Worm (Caenorhabditis elegans): ENCODE measurements around the gene fut-8.
A peak's percentile ranks its signal among the peaks of the same experiment; 100 is the strongest.

fut-8 gene

ce11 chrV:5991490-5992069 is 1.3 kb upstream of the fut-8 start:
- TF ChIP-seq zip-8 (tag; optimal IDR thresholded peaks at IDR 0.05) (no peak), bed-3 (GFP tag; optimal IDR thresholded peaks at IDR 0.05) (no peak), flh-1 (GFP tag; optimal IDR thresholded peaks at IDR 0.05) (no peak), M03D4.4 (tag; optimal IDR thresholded peaks at IDR 0.05) (no peak), tbx-8 (GFP tag; optimal IDR thresholded peaks at IDR 0.05) (no peak), lin-32 (GFP tag; optimal IDR thresholded peaks at IDR 0.05) (no peak), blmp-1 (tag; optimal IDR thresholded peaks at IDR 0.05) (no peak), unc-62 (GFP tag; optimal IDR thresholded peaks at IDR 0.05) (peak; percentile 93), snpc-4 (tag; optimal IDR thresholded peaks at IDR 0.05) (no peak), mls-2 (tag; optimal IDR thresholded peaks at IDR 0.05) (no peak), ztf-11 (tag; optimal IDR thresholded peaks at IDR 0.05) (no peak), nhr-76 (tag; optimal IDR thresholded peaks at IDR 0.05) (no peak), sem-2 (GFP tag; optimal IDR thresholded peaks at IDR 0.05) (no peak), elt-1 (tag; optimal IDR thresholded peaks at IDR 0.05; ENCODE audit: borderline replicate concordance, insufficient read depth) (no peak), nhr-28 (tag; optimal IDR thresholded peaks at IDR 0.05) (no peak), nhr-12 (tag; optimal IDR thresholded peaks at IDR 0.05) (no peak), unc-39 (tag; optimal IDR thresholded peaks at IDR 0.05) (no peak), lsy-2 (tag; optimal IDR thresholded peaks at IDR 0.05) (peak; percentile 15), unc-120 (tag; optimal IDR thresholded peaks at IDR 0.05; ENCODE audit: poor library complexity, severe bottlenecking) (peak; percentile 89), sptf-1 (tag; optimal IDR thresholded peaks at IDR 0.05) (no peak), nhr-2 (tag; optimal IDR thresholded peaks at IDR 0.05) (no peak), nhr-237 (tag; optimal IDR thresholded peaks at IDR 0.05) (no peak), ceh-43 (GFP tag; optimal IDR thresholded peaks at IDR 0.05) (no peak), ces-1 (GFP tag; optimal IDR thresholded peaks at IDR 0.05) (peak; percentile 80), mab-5 (tag; optimal IDR thresholded peaks at IDR 0.05) (no peak), hlh-1 (tag; optimal IDR thresholded peaks at IDR 0.05) (peak; percentile 73), mep-1 (tag; optimal IDR thresholded peaks at IDR 0.05) (peak; percentile 36), drap-1 (GFP tag; optimal IDR thresholded peaks at IDR 0.05) (no peak), cnd-1 (tag; optimal IDR thresholded peaks at IDR 0.05) (no peak), elt-3 (tag; optimal IDR thresholded peaks at IDR 0.05) (no peak), ceh-39 (tag; optimal IDR thresholded peaks at IDR 0.05) (no peak), ceh-83 (GFP tag; optimal IDR thresholded peaks at IDR 0.05) (no peak), pha-4 (tag; optimal IDR thresholded peaks at IDR 0.05) (no peak), ham-2 (GFP tag; optimal IDR thresholded peaks at IDR 0.05) (no peak), lin-13 (tag; optimal IDR thresholded peaks at IDR 0.05) (no peak)

DNA sequence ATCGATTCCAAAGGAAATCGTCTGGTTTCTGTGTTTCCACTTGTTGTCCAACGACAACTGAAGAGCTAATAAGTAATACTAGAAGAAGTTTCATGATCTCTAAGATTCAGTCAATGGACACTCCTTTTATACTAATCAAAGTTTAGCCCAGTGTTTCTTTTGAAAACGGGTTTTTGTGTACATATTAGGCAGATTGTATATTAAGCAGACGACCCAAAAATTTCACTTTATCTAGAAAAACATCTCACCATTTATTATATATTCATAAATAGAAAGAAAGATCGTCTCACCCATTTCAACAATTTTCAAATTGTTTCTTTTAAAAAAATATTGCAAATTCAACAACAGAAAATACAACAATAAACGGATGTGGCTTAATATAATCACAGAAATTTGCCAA is 3.5 kb downstream of the fut-8 start, which contains the start of gene C10F3.7:
Gene C10F3.7 (minus strand): TSS at position 101 of the 400 bp plus-strand sequence.
- no peak for TF ChIP-seq hlh-1 (tag; optimal IDR thresholded peaks at IDR 0.05)
- no peak for TF ChIP-seq snpc-4 (tag; optimal IDR thresholded peaks at IDR 0.05)
- TF ChIP-seq cnd-1 (tag; optimal IDR thresholded peaks at IDR 0.05): no peak
- no peak for TF ChIP-seq sem-2 (GFP tag; optimal IDR thresholded peaks at IDR 0.05)
- no peak for TF ChIP-seq zip-8 (tag; optimal IDR thresholded peaks at IDR 0.05)
- TF ChIP-seq ceh-83 (GFP tag; optimal IDR thresholded peaks at IDR 0.05): no peak
- TF ChIP-seq pha-4 (tag; optimal IDR thresholded peaks at IDR 0.05): no peak
- TF ChIP-seq unc-62 (GFP tag; optimal IDR thresholded peaks at IDR 0.05): no peak
- TF ChIP-seq nhr-76 (tag; optimal IDR thresholded peaks at IDR 0.05): no peak
- no peak for TF ChIP-seq unc-120 (tag; optimal IDR thresholded peaks at IDR 0.05; ENCODE audit: poor library complexity, severe bottlenecking)
- no peak for TF ChIP-seq unc-39 (tag; optimal IDR thresholded peaks at IDR 0.05)

- no peak for TF ChIP-seq hlh-1 (tag; optimal IDR thresholded peaks at IDR 0.05)
These were observed 6.0 kb downstream of the fut-8 start for ce11 chrV:5984244-5984643.

DNA sequence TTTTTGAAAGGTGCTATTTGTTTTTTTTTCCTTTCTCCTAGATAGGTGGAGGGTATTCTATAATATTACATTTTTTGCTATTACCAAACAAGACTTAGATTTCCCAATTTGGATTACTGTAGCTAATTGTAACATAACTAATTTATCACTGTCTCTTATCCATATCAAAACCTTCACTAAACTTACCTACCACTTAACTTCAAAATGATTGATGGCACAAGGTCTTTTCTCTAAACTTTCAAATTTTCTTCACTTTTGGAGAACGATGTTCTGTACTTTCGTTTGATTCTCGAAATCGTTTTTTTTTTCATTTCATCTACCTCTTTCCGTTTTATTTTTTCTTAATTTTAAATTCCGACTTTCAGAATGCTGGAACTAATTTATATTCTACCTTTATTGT is 6.9 kb downstream of the fut-8 start, which contains the start of gene dhs-16:
Gene dhs-16 (plus strand): TSS at position 366 of the 400 bp plus-strand sequence.
- TF ChIP-seq ceh-43 (GFP tag; optimal IDR thresholded peaks at IDR 0.05) (no peak), elt-1 (tag; optimal IDR thresholded peaks at IDR 0.05; ENCODE audit: borderline replicate concordance, insufficient read depth) (no peak), lsy-2 (tag; optimal IDR thresholded peaks at IDR 0.05) (no peak), ces-1 (GFP tag; optimal IDR thresholded peaks at IDR 0.05) (no peak), snpc-4 (tag; optimal IDR thresholded peaks at IDR 0.05) (no peak), nhr-237 (tag; optimal IDR thresholded peaks at IDR 0.05) (no peak), nhr-2 (tag; optimal IDR thresholded peaks at IDR 0.05) (no peak), unc-39 (tag; optimal IDR thresholded peaks at IDR 0.05) (no peak), hlh-1 (tag; optimal IDR thresholded peaks at IDR 0.05) (no peak), drap-1 (GFP tag; optimal IDR thresholded peaks at IDR 0.05) (no peak), nhr-76 (tag; optimal IDR thresholded peaks at IDR 0.05) (no peak), ztf-11 (tag; optimal IDR thresholded peaks at IDR 0.05) (no peak), unc-120 (tag; optimal IDR thresholded peaks at IDR 0.05; ENCODE audit: poor library complexity, severe bottlenecking) (no peak), bed-3 (GFP tag; optimal IDR thresholded peaks at IDR 0.05) (no peak), nhr-12 (tag; optimal IDR thresholded peaks at IDR 0.05) (no peak), zip-8 (tag; optimal IDR thresholded peaks at IDR 0.05) (no peak), lin-32 (GFP tag; optimal IDR thresholded peaks at IDR 0.05) (no peak), cnd-1 (tag; optimal IDR thresholded peaks at IDR 0.05) (no peak)

Measured in whole organism, mixed stage, embryonic.